Worm (Caenorhabditis elegans) whole organism, L2 larva: ENCODE results near the gene F31F7.1.

Source experiments
- C34F6.9 ChIP-seq: fragments of 150-350 bp; optimal IDR thresholded peaks from 2 replicates; lab custom pipeline; 2014; ENCODE audit warnings: missing biosample characterization, missing genetic modification characterization
- F13H6.1 ChIP-seq: sonication (generic microtip); optimal IDR thresholded peaks from 2 replicates; lab custom pipeline; 2016; ENCODE audit warnings: missing genetic modification characterization, missing compliant biosample characterization
- R02D3.7 ChIP-seq: fragments of 150-350 bp; optimal IDR thresholded peaks from 2 replicates; lab custom pipeline; 2014; ENCODE audit warnings: missing biosample characterization, missing genetic modification characterization
- Y55F3AM.14 ChIP-seq: fragments of 200-800 bp; sonication (Bioruptor generic); optimal IDR thresholded peaks from 2 replicates; lab custom pipeline; 2018; ENCODE audit warnings: mild to moderate bottlenecking, missing genetic modification characterization, missing compliant biosample characterization
- aly-2 ChIP-seq: fragments of 150-350 bp; optimal IDR thresholded peaks from 2 replicates; lab custom pipeline; 2014; ENCODE audit warnings: missing biosample characterization, missing genetic modification characterization
- ama-1 ChIP-seq: fragments of 150-350 bp; optimal IDR thresholded peaks from 2 replicates; lab custom pipeline; 2018; ENCODE audit warnings: inconsistent platforms
- ceh-82 ChIP-seq: fragments of 150-350 bp; optimal IDR thresholded peaks from 2 replicates; lab custom pipeline; 2014; ENCODE audit warnings: missing biosample characterization, missing genetic modification characterization
- egl-27 ChIP-seq: sonication (generic microtip); optimal IDR thresholded peaks from 3 replicates; lab custom pipeline; 2017; ENCODE audit warnings: missing biosample characterization, missing genetic modification reagents, missing genetic modification characterization
- fos-1 ChIP-seq: fragments of 150-350 bp; optimal IDR thresholded peaks from 2 replicates; lab custom pipeline; 2014; ENCODE audit warnings: missing biosample characterization, missing genetic modification characterization
- gmeb-1 ChIP-seq: fragments of 150-350 bp; optimal IDR thresholded peaks from 2 replicates; lab custom pipeline; 2014; ENCODE audit warnings: missing biosample characterization, missing genetic modification characterization
- lin-11 ChIP-seq: fragments of 150-350 bp; sonication (generic microtip); optimal IDR thresholded peaks from 2 replicates; lab custom pipeline; 2014; ENCODE audit warnings: missing biosample characterization, missing genetic modification characterization, inconsistent platforms, mixed read lengths
- lin-39 ChIP-seq: fragments of 150-350 bp; optimal IDR thresholded peaks from 2 replicates; lab custom pipeline; 2014; ENCODE audit warnings: missing biosample characterization, missing genetic modification reagents, missing genetic modification characterization
- lsy-2 ChIP-seq, 2 experiments: fragments of 150-350 bp in 1 of 2; sonication (generic microtip) in 1 of 2; optimal IDR thresholded peaks; 2 replicates each; lab custom pipeline; 2014 to 2017; ENCODE audit warnings: missing biosample characterization in 2 of 2, missing genetic modification characterization in 2 of 2
- mab-5 ChIP-seq: fragments of 150-350 bp; optimal IDR thresholded peaks from 2 replicates; lab custom pipeline; 2014; ENCODE audit warnings: missing biosample characterization, missing genetic modification characterization
- mbf-1 ChIP-seq: sonication (generic microtip); optimal IDR thresholded peaks from 2 replicates; lab custom pipeline; 2017; ENCODE audit warnings: missing biosample characterization, missing genetic modification characterization
- mdl-1 ChIP-seq, 2 experiments: fragments of 150-350 bp in 1 of 2; sonication (generic microtip) in 1 of 2; optimal IDR thresholded peaks; 2 replicates each; lab custom pipeline; 2017; ENCODE audit warnings: missing biosample characterization in 2 of 2, missing genetic modification characterization in 2 of 2
- nhr-10 ChIP-seq: sonication (generic microtip); optimal IDR thresholded peaks from 2 replicates; lab custom pipeline; 2017; ENCODE audit warnings: missing biosample characterization, missing genetic modification characterization
- nhr-11 ChIP-seq: fragments of 150-350 bp; optimal IDR thresholded peaks from 2 replicates; lab custom pipeline; 2014; ENCODE audit warnings: missing biosample characterization, missing genetic modification characterization
- nhr-12 ChIP-seq: fragments of 150-350 bp; optimal IDR thresholded peaks from 2 replicates; lab custom pipeline; 2014; ENCODE audit warnings: missing biosample characterization, missing genetic modification characterization
- nhr-129 ChIP-seq: fragments of 150-350 bp; optimal IDR thresholded peaks from 2 replicates; lab custom pipeline; 2014; ENCODE audit warnings: missing biosample characterization, missing genetic modification characterization
- nhr-23 ChIP-seq: fragments of 150-350 bp; optimal IDR thresholded peaks from 2 replicates; lab custom pipeline; 2014; ENCODE audit warnings: missing biosample characterization, missing genetic modification reagents, missing genetic modification characterization
- nhr-237 ChIP-seq: fragments of 150-350 bp; optimal IDR thresholded peaks from 2 replicates; lab custom pipeline; 2014; ENCODE audit warnings: missing biosample characterization, missing genetic modification characterization
- nhr-25 ChIP-seq: fragments of 150-350 bp; sonication (generic microtip); optimal IDR thresholded peaks from 3 replicates; lab custom pipeline; 2014; ENCODE audit warnings: missing biosample characterization, missing genetic modification characterization
- nhr-6 ChIP-seq: fragments of 150-350 bp; optimal IDR thresholded peaks from 2 replicates; lab custom pipeline; 2014; ENCODE audit warnings: missing biosample characterization, missing genetic modification characterization
- nhr-77 ChIP-seq: fragments of 150-350 bp; optimal IDR thresholded peaks from 2 replicates; lab custom pipeline; 2014; ENCODE audit warnings: missing biosample characterization, missing genetic modification characterization
- sem-4 ChIP-seq: fragments of 150-350 bp; optimal IDR thresholded peaks from 2 replicates; lab custom pipeline; 2014; ENCODE audit warnings: missing biosample characterization, missing genetic modification reagents, missing genetic modification characterization
- sma-3 ChIP-seq: sonication (generic microtip); optimal IDR thresholded peaks from 2 replicates; lab custom pipeline; 2016; ENCODE audit warnings: missing genetic modification reagents, missing genetic modification characterization, missing compliant biosample characterization
- sma-9 ChIP-seq, 2 experiments: fragments of 150-350 bp in 1 of 2; sonication (generic microtip) in 1 of 2; optimal IDR thresholded peaks; 2 replicates each; lab custom pipeline; 2014 to 2016; ENCODE audit warnings: missing genetic modification characterization in 2 of 2, mild to moderate bottlenecking in 1 of 2, missing biosample characterization in 1 of 2, missing compliant biosample characterization in 1 of 2, missing genetic modification reagents in 1 of 2, moderate library complexity in 1 of 2
- unc-55 ChIP-seq: fragments of 150-350 bp; sonication (generic microtip); optimal IDR thresholded peaks from 3 replicates; lab custom pipeline; 2014; ENCODE audit warnings: missing biosample characterization, missing genetic modification reagents, missing genetic modification characterization
- unc-62 ChIP-seq: fragments of 150-350 bp; optimal IDR thresholded peaks from 2 replicates; lab custom pipeline; 2014; ENCODE audit warnings: missing biosample characterization, missing genetic modification reagents, missing genetic modification characterization
- zag-1 ChIP-seq: fragments of 150-350 bp; optimal IDR thresholded peaks from 2 replicates; lab custom pipeline; 2014; ENCODE audit warnings: missing biosample characterization, missing genetic modification characterization
- ztf-1 ChIP-seq: fragments of 200-800 bp; sonication (Bioruptor generic); conservative IDR thresholded peaks from 2 replicates; pipeline ENCODE4 v1.3.6; 2022; ENCODE audit warnings: missing genetic modification characterization, missing compliant biosample characterization
- ztf-11 ChIP-seq: sonication (generic microtip); optimal IDR thresholded peaks from 2 replicates; lab custom pipeline; 2017; ENCODE audit warnings: missing biosample characterization, missing genetic modification characterization
- ztf-4 ChIP-seq: fragments of 150-350 bp; optimal IDR thresholded peaks from 2 replicates; lab custom pipeline; 2014; ENCODE audit warnings: missing biosample characterization, missing genetic modification characterization

F31F7.1 gene

ce11 chrV:6267237-6267812, 8.9 kb upstream of the F31F7.1 start, which contains the start of gene mrck-1 (continued):
- TF ChIP-seq nhr-10 (peak; percentile 44), Y55F3AM.14 (peak; percentile 81), nhr-12 (tag; lab: Kevin White, UChicago) (no peak), nhr-129 (tag; lab: Kevin White, UChicago) (peak; percentile 96), sma-3 (peak; percentile 92), egl-27 (tag; lab: Kevin White, UChicago) (peak; percentile 87), R02D3.7 (tag; lab: Kevin White, UChicago) (peak; percentile 43), unc-62 (GFP tag; lab: Kevin White, UChicago) (peak; percentile 75), lin-39 (tag; lab: Kevin White, UChicago) (peak; percentile 61), lsy-2 (tag; optimal IDR thresholded peaks at IDR 0.05; lab: Kevin White, UChicago) (peak; percentile 87 to 94), mbf-1 (tag; lab: Kevin White, UChicago) (no peak), mab-5 (tag; lab: Kevin White, UChicago) (peak; percentile 92), sem-4 (tag; lab: Kevin White, UChicago) (peak; percentile 98), ztf-4 (tag; lab: Kevin White, UChicago) (no peak), ceh-82 (tag; lab: Kevin White, UChicago) (peak; percentile 77)

ce11 chrV:6267978-6268377, 8.3 kb upstream of the F31F7.1 start:
- TF ChIP-seq zag-1 (tag; lab: Kevin White, UChicago) (no peak), ztf-1 (GFP tag; lab: Robert Waterston, UW) (no peak), nhr-25 (tag; lab: Kevin White, UChicago) (no peak), aly-2 (tag; lab: Kevin White, UChicago) (no peak), unc-55 (GFP tag; lab: Kevin White, UChicago) (no peak), nhr-237 (no peak), sma-9 (GFP tag; optimal IDR thresholded peaks at IDR 0.05; lab: Kevin White, UChicago) (no peak), sma-9 (tag; optimal IDR thresholded peaks at IDR 0.05; lab: Kevin White, UChicago) (no peak), gmeb-1 (no peak), nhr-129 (tag; lab: Kevin White, UChicago) (no peak)

- peak; percentile 39 for TF ChIP-seq unc-55 (GFP tag; lab: Kevin White, UChicago)
- TF ChIP-seq mdl-1 (tag; optimal IDR thresholded peaks at IDR 0.05; lab: Kevin White, UChicago), result no peak
Observed at ce11 chrV:6268526-6268925, 7.7 kb upstream of the F31F7.1 start.

ce11 chrV:6268961-6269360, 7.3 kb upstream of the F31F7.1 start:
- TF ChIP-seq ztf-11 (tag; lab: Kevin White, UChicago) (no peak), nhr-77 (tag; lab: Kevin White, UChicago) (no peak), C34F6.9 (tag; lab: Kevin White, UChicago) (peak; percentile 12), fos-1 (tag; lab: Kevin White, UChicago) (peak; percentile 9)

- TF ChIP-seq ama-1 (no peak), ceh-82 (tag; lab: Kevin White, UChicago) (no peak), ztf-1 (GFP tag; lab: Robert Waterston, UW) (no peak), sma-9 (GFP tag; optimal IDR thresholded peaks at IDR 0.05; lab: Kevin White, UChicago) (peak; percentile 4), sma-9 (tag; optimal IDR thresholded peaks at IDR 0.05; lab: Kevin White, UChicago) (no peak), F13H6.1 (peak; percentile 42), sma-3 (no peak), C34F6.9 (tag; lab: Kevin White, UChicago) (peak; percentile 16), nhr-6 (tag; lab: Kevin White, UChicago) (no peak), nhr-11 (no peak), nhr-129 (tag; lab: Kevin White, UChicago) (peak; percentile 43), ztf-4 (tag; lab: Kevin White, UChicago) (no peak), nhr-77 (tag; lab: Kevin White, UChicago) (no peak), lin-11 (tag; lab: Kevin White, UChicago) (no peak), mab-5 (tag; lab: Kevin White, UChicago) (peak; percentile 18), lin-39 (tag; lab: Kevin White, UChicago) (no peak), nhr-23 (tag; lab: Kevin White, UChicago) (no peak), nhr-237 (no peak), egl-27 (tag; lab: Kevin White, UChicago) (no peak), gmeb-1 (no peak)
Observed at ce11 chrV:6270097-6270496, 6.1 kb upstream of the F31F7.1 start.
